Worm (Caenorhabditis elegans): ENCODE results near the gene ndub-5.

The ndub-5 gene

DNA sequence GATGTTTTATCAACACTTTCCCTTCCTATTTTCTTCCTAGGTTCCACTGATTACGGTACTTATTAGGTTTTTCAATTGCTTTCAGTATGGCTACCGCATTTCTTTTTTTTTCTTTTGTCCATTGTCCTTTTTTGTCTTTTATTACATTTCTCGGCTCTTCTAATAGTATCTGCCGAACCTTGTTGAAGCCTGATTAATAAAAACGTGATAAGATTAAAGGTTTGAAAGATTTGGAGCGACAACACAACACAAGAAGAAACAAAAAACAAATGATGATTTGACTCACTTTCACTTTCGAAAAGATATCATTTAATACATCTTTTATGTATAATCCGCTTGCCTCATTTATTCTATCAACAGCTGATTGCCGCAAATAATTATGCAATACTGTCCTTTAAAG lies 26.1 kb downstream of the ndub-5 start, which contains the start of gene C25H3.15:
C25H3.15 (plus strand) TSS at position 301 of the 400 bp plus-strand sequence.
- TF ChIP-seq dmd-4 (tag; optimal IDR thresholded peaks at IDR 0.05; ENCODE audit: borderline replicate concordance) (no peak), pqm-1 (tag; optimal IDR thresholded peaks at IDR 0.05) (no peak), ahr-1 (tag; optimal IDR thresholded peaks at IDR 0.05) (no peak), pat-9 (tag; optimal IDR thresholded peaks at IDR 0.05) (no peak), ceh-14 (tag; optimal IDR thresholded peaks at IDR 0.05) (no peak), ceh-22 (tag; optimal IDR thresholded peaks at IDR 0.05) (no peak), C08G9.2 (tag; optimal IDR thresholded peaks at IDR 0.05) (no peak), ceh-19 (GFP tag; optimal IDR thresholded peaks at IDR 0.05) (no peak), sox-4 (tag; optimal IDR thresholded peaks at IDR 0.05) (no peak)

DNA sequence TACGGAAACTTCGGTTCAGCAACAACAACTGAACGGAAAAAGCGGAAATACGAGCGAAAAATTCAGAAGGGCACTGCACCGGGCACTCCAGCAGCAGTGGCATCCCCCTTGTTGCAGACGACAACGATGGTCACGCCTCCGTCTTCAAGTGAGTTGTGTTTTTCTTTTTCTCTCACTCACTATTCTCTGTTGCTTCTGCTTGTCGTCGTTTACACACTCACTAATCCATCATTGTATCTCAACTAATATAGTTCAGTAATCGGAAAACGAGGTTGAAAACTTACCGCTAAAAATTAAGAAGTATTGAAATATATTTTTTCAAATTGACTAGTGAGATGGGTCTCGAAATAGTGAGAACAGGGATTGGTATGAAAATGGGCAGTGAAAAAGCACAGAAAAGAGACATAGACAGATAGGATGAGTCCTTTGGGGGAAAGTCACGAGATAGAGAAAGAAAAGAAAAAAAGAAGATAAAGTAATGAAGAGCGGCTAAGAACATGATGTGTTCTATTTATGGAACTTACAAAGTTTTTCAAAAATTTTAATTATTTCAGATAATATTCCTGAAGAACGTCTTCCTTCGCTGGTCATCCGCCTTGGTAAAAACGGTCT lies 27.9 kb downstream of the ndub-5 start:
- TF ChIP-seq ceh-14 (tag; optimal IDR thresholded peaks at IDR 0.05) (peak; percentile 10), unc-42 (tag; optimal IDR thresholded peaks at IDR 0.05) (peak; percentile 12), ets-4 (tag; optimal IDR thresholded peaks at IDR 0.05) (no peak)

DNA sequence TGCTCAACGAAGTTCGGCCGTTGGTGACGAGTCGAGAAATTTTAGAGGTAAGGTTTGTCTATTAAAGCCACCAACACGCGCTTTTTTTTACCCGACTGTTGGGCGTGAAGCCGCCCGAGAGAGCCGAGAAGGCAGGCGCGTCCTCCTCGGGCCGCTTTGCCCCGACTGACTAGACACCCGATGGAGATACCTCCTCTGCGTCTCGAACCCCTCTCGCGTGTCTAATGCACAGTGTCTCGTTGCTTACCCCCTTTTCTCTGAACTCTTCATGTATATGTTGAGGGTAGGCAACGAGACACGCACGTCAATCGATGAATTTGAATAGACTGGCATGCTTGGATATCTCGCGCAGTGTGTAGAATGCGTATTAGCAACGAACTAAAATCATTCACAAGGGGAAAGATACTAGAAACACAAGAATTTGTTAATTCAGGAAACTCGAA lies 29.4 kb downstream of the ndub-5 start:
- peak; percentile 89 for TF ChIP-seq ceh-31 (tag; optimal IDR thresholded peaks at IDR 0.05)
- TF ChIP-seq sox-2 (GFP tag; IDR thresholded peaks at IDR 0.05), result peak; percentile 52; the same call in 1 of the 2 replicates
- peak; percentile 81 for TF ChIP-seq F13H6.1 (tag; optimal IDR thresholded peaks at IDR 0.05)
- TF ChIP-seq ceh-6 (GFP tag; optimal IDR thresholded peaks at IDR 0.05), result peak; percentile 56
- no peak for TF ChIP-seq eyg-1 (tag; optimal IDR thresholded peaks at IDR 0.05)
- TF ChIP-seq ahr-1 (tag; optimal IDR thresholded peaks at IDR 0.05), result peak; percentile 55
- peak; percentile 92 for TF ChIP-seq pros-1 (tag; optimal IDR thresholded peaks at IDR 0.05)
- TF ChIP-seq pha-2 (tag; optimal IDR thresholded peaks at IDR 0.05), result no peak
- TF ChIP-seq ceh-34 (tag; optimal IDR thresholded peaks at IDR 0.05), result peak; percentile 90
- peak; percentile 55 for TF ChIP-seq hlh-30 (tag; optimal IDR thresholded peaks at IDR 0.05; ENCODE audit: insufficient read depth)
- TF ChIP-seq elt-2 (tag; optimal IDR thresholded peaks at IDR 0.05), result peak; percentile 83
- peak; percentile 63 for TF ChIP-seq ceh-24 (tag; optimal IDR thresholded peaks at IDR 0.05)
- peak; percentile 75 for TF ChIP-seq K02D7.2 (tag; optimal IDR thresholded peaks at IDR 0.05)
- TF ChIP-seq ama-1 (optimal IDR thresholded peaks at IDR 0.05), result peak; percentile 98
- peak; percentile 54 for TF ChIP-seq ceh-2 (tag; optimal IDR thresholded peaks at IDR 0.05)
- TF ChIP-seq lin-11 (tag; optimal IDR thresholded peaks at IDR 0.05), result peak; percentile 67
- peak; percentile 61 for TF ChIP-seq dmd-4 (tag; optimal IDR thresholded peaks at IDR 0.05; ENCODE audit: borderline replicate concordance)
- peak; percentile 85 for TF ChIP-seq tbx-2 (tag; optimal IDR thresholded peaks at IDR 0.05)
- TF ChIP-seq ztf-16 (tag; optimal IDR thresholded peaks at IDR 0.05), result no peak
- TF ChIP-seq mec-3 (tag; optimal IDR thresholded peaks at IDR 0.05; ENCODE audit: borderline replicate concordance), result peak; percentile 48
- TF ChIP-seq ceh-22 (tag; optimal IDR thresholded peaks at IDR 0.05), result peak; percentile 68
- TF ChIP-seq unc-3 (GFP tag; conservative IDR thresholded peaks at IDR 0.05), result peak; percentile 93
- TF ChIP-seq unc-3 (tag; optimal IDR thresholded peaks at IDR 0.05), result no peak
- peak; percentile 42 for TF ChIP-seq nhr-232 (tag; optimal IDR thresholded peaks at IDR 0.05)
- peak; percentile 22 for TF ChIP-seq hlh-6 (tag; optimal IDR thresholded peaks at IDR 0.05)
- TF ChIP-seq hlh-15 (tag; optimal IDR thresholded peaks at IDR 0.05), result no peak
- TF ChIP-seq pqm-1 (tag; optimal IDR thresholded peaks at IDR 0.05), result no peak
- TF ChIP-seq ets-4 (tag; optimal IDR thresholded peaks at IDR 0.05), result peak; percentile 43
- no peak for TF ChIP-seq ceh-9 (tag; optimal IDR thresholded peaks at IDR 0.05)
- TF ChIP-seq sox-4 (tag; optimal IDR thresholded peaks at IDR 0.05), result peak; percentile 83
- TF ChIP-seq ceh-19 (GFP tag; optimal IDR thresholded peaks at IDR 0.05), result peak; percentile 91
- peak; percentile 87 for TF ChIP-seq ceh-45 (GFP tag; IDR thresholded peaks at IDR 0.05)
- peak; percentile 64 for TF ChIP-seq hlh-8 (tag; optimal IDR thresholded peaks at IDR 0.05)
- TF ChIP-seq madf-2 (tag; optimal IDR thresholded peaks at IDR 0.05), result peak; percentile 75
- TF ChIP-seq unc-86 (tag; optimal IDR thresholded peaks at IDR 0.05), result peak; percentile 72
- no peak for TF ChIP-seq pha-4 (tag; optimal IDR thresholded peaks at IDR 0.05)
- no peak for TF ChIP-seq zip-5 (tag; optimal IDR thresholded peaks at IDR 0.05)
- peak; percentile 76 for TF ChIP-seq C08G9.2 (tag; optimal IDR thresholded peaks at IDR 0.05)
- peak; percentile 60 for TF ChIP-seq K09A11.1 (tag; optimal IDR thresholded peaks at IDR 0.05; ENCODE audit: insufficient read depth)
- peak; percentile 44 for TF ChIP-seq ceh-30 (tag; optimal IDR thresholded peaks at IDR 0.05)
- TF ChIP-seq ceh-18 (tag; optimal IDR thresholded peaks at IDR 0.05), result peak; percentile 90
- peak; percentile 97 for TF ChIP-seq nfya-1 (tag; optimal IDR thresholded peaks at IDR 0.05)
- TF ChIP-seq Y22D7AL.16 (tag; optimal IDR thresholded peaks at IDR 0.05), result peak; percentile 78
- TF ChIP-seq unc-55 (GFP tag; optimal IDR thresholded peaks at IDR 0.05), result peak; percentile 66
